Worm (Caenorhabditis elegans): Measurements from ENCODE around the gene fbxc-34.

The fbxc-34 gene

ce11 chrII:937265-937664, 6.3 kb downstream of the fbxc-34 start:
- TF ChIP-seq ref-2 (tag; optimal IDR thresholded peaks at IDR 0.05) (peak; percentile 83), hlh-13 (GFP tag; optimal IDR thresholded peaks at IDR 0.05) (no peak)

ce11 chrII:938549-938948, 7.6 kb downstream of the fbxc-34 start, which contains the start of gene R07C3.3:
R07C3.3 (plus strand) TSS chrII:938849.
- TF ChIP-seq lin-11 (tag; optimal IDR thresholded peaks at IDR 0.05), result no peak
- TF ChIP-seq ceh-9 (tag; optimal IDR thresholded peaks at IDR 0.05), result no peak
- no peak for TF ChIP-seq nhr-232 (tag; optimal IDR thresholded peaks at IDR 0.05)
- no peak for TF ChIP-seq hlh-13 (GFP tag; optimal IDR thresholded peaks at IDR 0.05)
- no peak for TF ChIP-seq nfya-1 (tag; optimal IDR thresholded peaks at IDR 0.05)
- no peak for TF ChIP-seq pha-2 (tag; optimal IDR thresholded peaks at IDR 0.05)
- TF ChIP-seq ceh-14 (tag; optimal IDR thresholded peaks at IDR 0.05), result no peak

ce11 chrII:940779-941178, 9.8 kb downstream of the fbxc-34 start, which contains the start of gene fbxc-36:
fbxc-36 (plus strand) TSS chrII:940983.
- peak; percentile 48 for TF ChIP-seq hlh-30 (tag; optimal IDR thresholded peaks at IDR 0.05; ENCODE audit: insufficient read depth)
- TF ChIP-seq unc-86 (tag; optimal IDR thresholded peaks at IDR 0.05), result no peak

ce11 chrII:943773-944172, 12.8 kb downstream of the fbxc-34 start, which contains the start of gene clec-43:
clec-43 (plus strand) TSS chrII:944066.
- TF ChIP-seq tbx-2 (tag; optimal IDR thresholded peaks at IDR 0.05) (no peak), nhr-232 (tag; optimal IDR thresholded peaks at IDR 0.05) (no peak), dmd-4 (tag; optimal IDR thresholded peaks at IDR 0.05; ENCODE audit: borderline replicate concordance) (no peak), ttx-3 (tag; optimal IDR thresholded peaks at IDR 0.05) (no peak)

ce11 chrII:948091-948490, 17.1 kb downstream of the fbxc-34 start, which contains the start of gene fbxc-32:
fbxc-32 (minus strand) TSS chrII:948191.
- TF ChIP-seq gmeb-2 (tag; optimal IDR thresholded peaks at IDR 0.05) (no peak), ets-4 (tag; optimal IDR thresholded peaks at IDR 0.05) (no peak), elt-2 (tag; optimal IDR thresholded peaks at IDR 0.05) (no peak), hlh-6 (tag; optimal IDR thresholded peaks at IDR 0.05) (no peak), ama-1 (optimal IDR thresholded peaks at IDR 0.05) (no peak), ceh-45 (GFP tag; IDR thresholded peaks at IDR 0.05) (no peak), C38D4.7 (GFP tag; optimal IDR thresholded peaks at IDR 0.05) (no peak), tbx-2 (tag; optimal IDR thresholded peaks at IDR 0.05) (no peak), nhr-232 (tag; optimal IDR thresholded peaks at IDR 0.05) (no peak), hlh-30 (tag; optimal IDR thresholded peaks at IDR 0.05; ENCODE audit: insufficient read depth) (no peak), syd-9 (tag; optimal IDR thresholded peaks at IDR 0.05) (no peak), rnt-1 (tag; optimal IDR thresholded peaks at IDR 0.05) (no peak)

ce11 chrII:950374-950773, 19.4 kb downstream of the fbxc-34 start:
- no peak for TF ChIP-seq syd-9 (tag; optimal IDR thresholded peaks at IDR 0.05)
- no peak for TF ChIP-seq ceh-6 (GFP tag; optimal IDR thresholded peaks at IDR 0.05)
- TF ChIP-seq nfya-1 (tag; optimal IDR thresholded peaks at IDR 0.05), result no peak
- peak; percentile 28 for TF ChIP-seq ceh-19 (GFP tag; optimal IDR thresholded peaks at IDR 0.05)
- TF ChIP-seq ceh-48 (tag; optimal IDR thresholded peaks at IDR 0.05), result peak; percentile 46
- TF ChIP-seq eyg-1 (tag; optimal IDR thresholded peaks at IDR 0.05), result no peak
- TF ChIP-seq unc-55 (GFP tag; optimal IDR thresholded peaks at IDR 0.05), result no peak

- TF ChIP-seq che-1 (tag; optimal IDR thresholded peaks at IDR 0.05) (no peak), F13H6.1 (tag; optimal IDR thresholded peaks at IDR 0.05) (no peak), hlh-30 (tag; optimal IDR thresholded peaks at IDR 0.05; ENCODE audit: insufficient read depth) (peak; percentile 60), sox-4 (tag; optimal IDR thresholded peaks at IDR 0.05) (no peak), ceh-48 (tag; optimal IDR thresholded peaks at IDR 0.05) (peak; percentile 6)
These were observed 22.1 kb downstream of the fbxc-34 start for ce11 chrII:953052-953451.

All from whole organism, late embryonic.